ENCODE assay signal across 1 fruit fly cellular context in the genomic region with DNA sequence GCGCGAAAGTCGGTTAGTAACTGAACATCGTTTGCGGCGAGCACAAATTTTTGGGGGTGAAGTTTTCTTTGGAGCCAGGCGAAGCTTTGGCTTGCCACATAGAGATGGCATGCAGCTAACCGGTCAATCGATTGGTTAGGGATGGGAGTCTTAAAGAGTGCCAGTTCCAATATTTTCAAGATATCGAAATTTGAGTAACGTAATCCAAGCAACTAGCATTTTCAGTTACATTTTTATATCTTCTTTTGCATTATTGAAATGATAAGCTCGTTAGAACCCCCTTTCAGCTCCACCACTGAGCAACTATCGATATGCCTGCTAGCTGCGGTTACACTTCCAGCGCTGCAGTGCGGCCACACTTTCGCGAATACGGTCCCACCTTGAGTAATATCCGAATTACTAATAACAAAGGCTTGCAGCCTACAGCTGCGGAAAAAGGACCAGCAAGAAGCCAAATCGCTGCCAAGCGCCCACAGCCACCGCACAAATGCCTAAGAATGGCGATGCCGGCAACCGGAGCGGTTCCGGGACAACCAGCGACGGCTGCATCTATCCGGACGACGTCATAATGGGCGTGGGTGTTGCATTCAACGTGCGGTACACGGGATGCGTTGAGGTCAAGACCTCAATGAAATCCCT.
TF ChIP-seq lines count a peak whose summit lies in the region.

Gene Atat (minus strand): TSS at position 103 of the 639 bp plus-strand sequence.
Gene Shc (plus strand): TSS at position 355 of the 639 bp plus-strand sequence.

TF ChIP-seq in whole organism, embryonic, 481 proteins besides CTCF, POLR2A, EP300 and RAD21 (continued from another document):
- TF ChIP-seq CG9817 (tag; optimal IDR thresholded peaks at IDR 0.05; lab: Kevin White, UChicago) (peak; percentile 100), CG30431 (GFP tag; optimal IDR thresholded peaks at IDR 0.05; lab: Kevin White, UChicago) (peak; percentile 100), eve (GFP tag; optimal IDR thresholded peaks at IDR 0.05; lab: Kevin White, UChicago) (peak in 1 of 2 experiments; percentile 96), slp2 (GFP tag; optimal IDR thresholded peaks at IDR 0.05; lab: Kevin White, UChicago) (peak; percentile 99), sisA (GFP tag; IDR thresholded peaks at IDR 0.05; lab: Robert Waterston, UW) (peak; percentile 100), Dref (GFP tag; IDR thresholded peaks at IDR 0.05; lab: Robert Waterston, UW) (peak; percentile 87), CG9609 (GFP tag; optimal IDR thresholded peaks at IDR 0.05; lab: Kevin White, UChicago) (peak; percentile 100), CG14014 (GFP tag; IDR thresholded peaks at IDR 0.05; lab: Robert Waterston, UW) (peak; percentile 99), chm (GFP tag; IDR thresholded peaks at IDR 0.05; lab: Robert Waterston, UW) (peak; percentile 99), CG4404 (GFP tag; IDR thresholded peaks at IDR 0.05; lab: Robert Waterston, UW) (peak; percentile 100), vfl (GFP tag; optimal IDR thresholded peaks at IDR 0.05; lab: Kevin White, UChicago) (peak; percentile 99), CG10366 (GFP tag; IDR thresholded peaks at IDR 0.05; lab: Robert Waterston, UW) (peak; percentile 100), tin (GFP tag; optimal IDR thresholded peaks at IDR 0.05; lab: Kevin White, UChicago) (peak; percentile 100), sima (GFP tag; optimal IDR thresholded peaks at IDR 0.05; lab: Kevin White, UChicago) (peak; percentile 98), kay (GFP tag; optimal IDR thresholded peaks at IDR 0.05; lab: Kevin White, UChicago) (peak; percentile 99), CG1832 (GFP tag; optimal IDR thresholded peaks at IDR 0.05; lab: Kevin White, UChicago) (peak; percentile 42), CG18262 (tag; optimal IDR thresholded peaks at IDR 0.05; lab: Kevin White, UChicago) (peak; percentile 96), CG12219 (GFP tag; optimal IDR thresholded peaks at IDR 0.05; lab: Kevin White, UChicago) (peak; percentile 94), NK7.1 (GFP tag; optimal IDR thresholded peaks at IDR 0.05; lab: Kevin White, UChicago) (peak; percentile 98), gsb-n (tag; optimal IDR thresholded peaks at IDR 0.05; lab: Kevin White, UChicago) (peak; percentile 97), Sox102F (GFP tag; optimal IDR thresholded peaks at IDR 0.05; lab: Kevin White, UChicago) (peak; percentile 99)
